Fruit fly (Drosophila melanogaster): ENCODE measurements around the gene mthl6.

Gene mthl6

dm6 chr3L:7529081-7530021, 43.6 kb downstream of the mthl6 start:
- no peak for TF ChIP-seq CG8478 (optimal IDR thresholded peaks at IDR 0.05)
- no peak for TF ChIP-seq usp (GFP tag; optimal IDR thresholded peaks at IDR 0.05)
- no peak for TF ChIP-seq EcR (GFP tag; optimal IDR thresholded peaks at IDR 0.05)

DNA sequence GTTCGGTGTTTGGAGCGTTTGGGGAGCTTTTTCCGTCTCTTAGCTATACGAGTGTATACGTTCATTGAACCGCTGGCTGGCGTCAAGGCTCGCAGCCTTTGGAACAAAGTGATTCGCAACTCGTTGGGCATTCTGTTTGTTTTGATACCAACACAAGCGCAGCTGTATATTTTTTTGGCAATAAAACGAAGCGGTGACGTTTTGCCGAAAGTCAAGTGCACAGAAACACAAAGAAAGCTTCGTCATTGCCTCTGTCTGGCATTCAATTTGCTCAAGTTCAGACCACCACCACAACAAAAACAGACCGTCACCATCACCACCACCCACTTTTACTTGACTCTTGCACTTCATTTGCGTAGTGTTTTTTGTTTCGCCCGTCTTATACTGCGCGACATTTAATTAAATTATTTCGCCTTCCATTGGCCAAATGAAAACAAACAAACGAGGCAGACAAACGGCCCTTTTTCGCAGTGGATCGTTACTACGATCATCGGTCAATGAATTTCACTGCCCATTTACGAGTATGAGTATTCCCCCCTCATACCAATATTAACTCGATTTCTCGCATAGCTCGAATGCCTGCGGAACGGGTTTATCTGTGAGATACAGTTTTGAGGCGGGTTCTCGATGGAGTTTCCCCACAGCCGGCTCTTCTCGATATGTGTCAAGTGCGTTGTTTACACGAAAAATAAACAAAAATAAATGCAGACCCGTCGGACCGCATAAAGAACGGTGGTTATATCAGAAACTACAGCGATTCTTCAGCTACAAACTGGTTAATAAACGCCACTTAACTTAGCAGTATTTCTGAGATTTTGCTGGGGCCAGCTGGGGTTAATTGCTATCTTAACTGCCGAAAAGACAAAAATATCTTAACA, 44.9 kb downstream of the mthl6 start:
- TF ChIP-seq EcR (GFP tag; optimal IDR thresholded peaks at IDR 0.05) = peak in 1 of 2 experiments; percentile 15
- no peak for TF ChIP-seq usp (GFP tag; optimal IDR thresholded peaks at IDR 0.05)

All from whole organism.